Fruit fly (Drosophila melanogaster) whole organism, adult: ENCODE data around the gene bmm.

Experiments used
- CG12768 ChIP-seq: fragments of 200-800 bp; sonication (Bioruptor generic); optimal IDR thresholded peaks from 2 replicates; lab custom pipeline; 2017; ENCODE audit warnings: missing biosample characterization, missing genetic modification characterization, mild to moderate bottlenecking, moderate library complexity, missing genetic modification reagents
- CG14711 ChIP-seq: fragments of 200-800 bp; sonication (Bioruptor generic); optimal IDR thresholded peaks from 2 replicates; lab custom pipeline; 2018; ENCODE audit warnings: missing biosample characterization, mild to moderate bottlenecking, missing genetic modification characterization, moderate library complexity
- CG1620 ChIP-seq: fragments of 200-800 bp; sonication (Bioruptor generic); optimal IDR thresholded peaks from 2 replicates; lab custom pipeline; 2016; ENCODE audit warnings: missing biosample characterization, missing genetic modification characterization
- Crg-1 ChIP-seq: fragments of 200-800 bp; sonication (Bioruptor generic); optimal IDR thresholded peaks from 2 replicates; lab custom pipeline; 2016; ENCODE audit warnings: missing biosample characterization, missing genetic modification characterization
- Hr96 ChIP-seq: fragments of 200-800 bp; sonication (Bioruptor generic); optimal IDR thresholded peaks from 2 replicates; lab custom pipeline; 2016; ENCODE audit warnings: missing biosample characterization, missing genetic modification characterization
- Mnt ChIP-seq: fragments of 200-800 bp; sonication (Bioruptor generic); optimal IDR thresholded peaks from 2 replicates; lab custom pipeline; 2016; ENCODE audit warnings: missing biosample characterization, mild to moderate bottlenecking, missing genetic modification characterization
- cnc ChIP-seq, 2 experiments: fragments of >200 bp; optimal IDR thresholded peaks; 2 replicates each; lab custom pipeline; 2017
- kay ChIP-seq: fragments of 200-800 bp; sonication (Bioruptor generic); peaks from one replicate; lab custom pipeline; 2016; ENCODE audit warnings: missing biosample characterization, missing genetic modification characterization, borderline replicate concordance
- pad ChIP-seq: fragments of 200-800 bp; sonication (Bioruptor generic); optimal IDR thresholded peaks from 3 replicates; lab custom pipeline; 2017; ENCODE audit warnings: missing biosample characterization, missing genetic modification characterization, mild to moderate bottlenecking, moderate library complexity, missing genetic modification reagents
- tj ChIP-seq: fragments of 200-800 bp; sonication (Bioruptor generic); optimal IDR thresholded peaks from 3 replicates; lab custom pipeline; 2017; ENCODE audit warnings: missing biosample characterization, mild to moderate bottlenecking, missing genetic modification characterization, moderate library complexity
- toe ChIP-seq: fragments of 200-800 bp; sonication (Bioruptor generic); optimal IDR thresholded peaks from 2 replicates; lab custom pipeline; 2016; ENCODE audit warnings: missing biosample characterization, missing genetic modification characterization

dm6 chr3L:14783363-14783627 is 2.9 kb downstream of the bmm start:
- TF ChIP-seq CG1620 (GFP tag; lab: Kevin White, UChicago) (no peak), tj (GFP tag; lab: Kevin White, UChicago) (no peak), pad (no peak), Hr96 (GFP tag; lab: Kevin White, UChicago) (no peak), Mnt (GFP tag; lab: Kevin White, UChicago) (peak; percentile 17), toe (GFP tag; lab: Kevin White, UChicago) (no peak), Crg-1 (GFP tag; lab: Kevin White, UChicago) (no peak), CG14711 (tag; lab: Kevin White, UChicago) (no peak), kay (GFP tag; lab: Kevin White, UChicago) (no peak), CG12768 (GFP tag; lab: Kevin White, UChicago) (no peak), cnc (optimal IDR thresholded peaks at IDR 0.05; lab: Kevin White, UChicago) (no peak)
